Fruit fly (Drosophila melanogaster): Measurements from ENCODE around the gene Irp-1A.

Irp-1A gene

dm6 chr3R:22720808-22721306 is 3.5 kb downstream of the Irp-1A start, which contains the start of gene wge (continued):
- peak; percentile 27 for TF ChIP-seq esn (GFP tag; optimal IDR thresholded peaks at IDR 0.05)
- TF ChIP-seq Sox102F (GFP tag; optimal IDR thresholded peaks at IDR 0.05) = no peak
- peak; percentile 1 for TF ChIP-seq lz (GFP tag; optimal IDR thresholded peaks at IDR 0.05)
- no peak for TF ChIP-seq CG10631 (GFP tag; optimal IDR thresholded peaks at IDR 0.05)
- no peak for TF ChIP-seq Eip75B (GFP tag; optimal IDR thresholded peaks at IDR 0.05)
- TF ChIP-seq OdsH (GFP tag; optimal IDR thresholded peaks at IDR 0.05) = no peak
- TF ChIP-seq CG6808 (GFP tag; optimal IDR thresholded peaks at IDR 0.05) = peak; percentile 93
- peak; percentile 81 for TF ChIP-seq net (GFP tag; optimal IDR thresholded peaks at IDR 0.05)
- no peak for TF ChIP-seq fkh (GFP tag; optimal IDR thresholded peaks at IDR 0.05)
- peak; percentile 32 for TF ChIP-seq Sox14 (GFP tag; optimal IDR thresholded peaks at IDR 0.05)
- peak; percentile 47 for TF ChIP-seq Eip93F (GFP tag; optimal IDR thresholded peaks at IDR 0.05)
- TF ChIP-seq cyc (GFP tag; optimal IDR thresholded peaks at IDR 0.05) = no peak
- peak; percentile 69 for TF ChIP-seq Gug (GFP tag; IDR thresholded peaks at IDR 0.05)
- TF ChIP-seq CG11294 (GFP tag; IDR thresholded peaks at IDR 0.05) = no peak
- no peak for TF ChIP-seq Hr38 (GFP tag; optimal IDR thresholded peaks at IDR 0.05)
- TF ChIP-seq Met (GFP tag; optimal IDR thresholded peaks at IDR 0.05) = no peak
- TF ChIP-seq Smox (GFP tag; optimal IDR thresholded peaks at IDR 0.05) = no peak
- no peak for TF ChIP-seq CG31627 (GFP tag; optimal IDR thresholded peaks at IDR 0.05)
- peak; percentile 21 for TF ChIP-seq CG11762 (GFP tag; optimal IDR thresholded peaks at IDR 0.05; ENCODE audit: insufficient read depth)
- TF ChIP-seq eg (GFP tag; IDR thresholded peaks at IDR 0.05) = peak; percentile 80
- TF ChIP-seq Ets96B (tag; optimal IDR thresholded peaks at IDR 0.05) = peak; percentile 64
- TF ChIP-seq pdm3 (GFP tag; optimal IDR thresholded peaks at IDR 0.05) = no peak
- TF ChIP-seq Eip78C (GFP tag) = peak; percentile 20
- peak; percentile 52 for TF ChIP-seq CG3919 (GFP tag; optimal IDR thresholded peaks at IDR 0.05)
- peak; percentile 24 for TF ChIP-seq CG8319 (GFP tag; optimal IDR thresholded peaks at IDR 0.05)
- TF ChIP-seq salr (GFP tag; optimal IDR thresholded peaks at IDR 0.05) = peak; percentile 44 to 85
- TF ChIP-seq Hr4 (GFP tag; optimal IDR thresholded peaks at IDR 0.05) = no peak
- TF ChIP-seq Hr39 (GFP tag; optimal IDR thresholded peaks at IDR 0.05) = no peak
- TF ChIP-seq topi (GFP tag; optimal IDR thresholded peaks at IDR 0.05) = peak; percentile 32
- TF ChIP-seq CG16779 (tag; optimal IDR thresholded peaks at IDR 0.05) = peak; percentile 84
- TF ChIP-seq fd59A (GFP tag; optimal IDR thresholded peaks at IDR 0.05) = peak; percentile 64

dm6 chr3R:22719607-22719949 is 4.8 kb downstream of the Irp-1A start:
- TF ChIP-seq CG16779 (tag; optimal IDR thresholded peaks at IDR 0.05) = no peak
- no peak for TF ChIP-seq acj6 (GFP tag; optimal IDR thresholded peaks at IDR 0.05)
- no peak for TF ChIP-seq Eip75B (GFP tag; optimal IDR thresholded peaks at IDR 0.05)
- TF ChIP-seq CG11294 (GFP tag; IDR thresholded peaks at IDR 0.05) = no peak
- TF ChIP-seq svp (GFP tag) = no peak
- no peak for TF ChIP-seq CG6854 (GFP tag; optimal IDR thresholded peaks at IDR 0.05)

dm6 chr3R:22718937-22719606 is 5.3 kb downstream of the Irp-1A start:
- no peak for TF ChIP-seq CG8119 (GFP tag; IDR thresholded peaks at IDR 0.05)
- no peak for TF ChIP-seq CG16779 (tag; optimal IDR thresholded peaks at IDR 0.05)
- TF ChIP-seq Lpt (GFP tag; optimal IDR thresholded peaks at IDR 0.05) = no peak
- TF ChIP-seq CG31627 (GFP tag; optimal IDR thresholded peaks at IDR 0.05) = no peak
- TF ChIP-seq fd85E (GFP tag; optimal IDR thresholded peaks at IDR 0.05) = no peak
- TF ChIP-seq CG15336 (GFP tag; IDR thresholded peaks at IDR 0.05) = no peak
- TF ChIP-seq fkh (GFP tag; optimal IDR thresholded peaks at IDR 0.05) = no peak
- no peak for TF ChIP-seq CG10631 (GFP tag; optimal IDR thresholded peaks at IDR 0.05)
- TF ChIP-seq CG3032 (tag; optimal IDR thresholded peaks at IDR 0.05) = no peak
- TF ChIP-seq CG4318 (GFP tag; optimal IDR thresholded peaks at IDR 0.05) = no peak
- no peak for TF ChIP-seq Ets21C (GFP tag; optimal IDR thresholded peaks at IDR 0.05)
